Worm (Caenorhabditis elegans): ENCODE measurements around the gene csn-6.

csn-6 gene

ce11 chrIV:13314181-13314580 is 13.6 kb downstream of the csn-6 start:
- TF ChIP-seq sem-2 (GFP tag; optimal IDR thresholded peaks at IDR 0.05) (no peak), ceh-43 (GFP tag; optimal IDR thresholded peaks at IDR 0.05) (no peak), nhr-2 (tag; optimal IDR thresholded peaks at IDR 0.05) (no peak), ceh-83 (GFP tag; optimal IDR thresholded peaks at IDR 0.05) (no peak), drap-1 (GFP tag; optimal IDR thresholded peaks at IDR 0.05) (no peak), sptf-1 (tag; optimal IDR thresholded peaks at IDR 0.05) (no peak), blmp-1 (tag; optimal IDR thresholded peaks at IDR 0.05) (no peak), pha-4 (tag; optimal IDR thresholded peaks at IDR 0.05) (no peak), elt-3 (tag; optimal IDR thresholded peaks at IDR 0.05) (no peak), ztf-11 (tag; optimal IDR thresholded peaks at IDR 0.05) (no peak), ham-2 (GFP tag; optimal IDR thresholded peaks at IDR 0.05) (no peak), hlh-1 (tag; optimal IDR thresholded peaks at IDR 0.05) (no peak), ces-1 (GFP tag; optimal IDR thresholded peaks at IDR 0.05) (no peak), unc-62 (GFP tag; optimal IDR thresholded peaks at IDR 0.05) (no peak)

- TF ChIP-seq ceh-39 (tag; optimal IDR thresholded peaks at IDR 0.05) (no peak), nhr-237 (tag; optimal IDR thresholded peaks at IDR 0.05) (no peak), sptf-1 (tag; optimal IDR thresholded peaks at IDR 0.05) (no peak), elt-1 (tag; optimal IDR thresholded peaks at IDR 0.05; ENCODE audit: borderline replicate concordance, insufficient read depth) (no peak), mab-5 (tag; optimal IDR thresholded peaks at IDR 0.05) (no peak), unc-120 (tag; optimal IDR thresholded peaks at IDR 0.05; ENCODE audit: poor library complexity, severe bottlenecking) (no peak), blmp-1 (tag; optimal IDR thresholded peaks at IDR 0.05) (no peak), pha-4 (tag; optimal IDR thresholded peaks at IDR 0.05) (no peak), nhr-12 (tag; optimal IDR thresholded peaks at IDR 0.05) (no peak), lin-13 (tag; optimal IDR thresholded peaks at IDR 0.05) (no peak)
Measured at ce11 chrIV:13315344-13315743, 14.7 kb downstream of the csn-6 start, which contains the start of gene fat-1. fat-1 (plus strand) TSS chrIV:13315644.

ce11 chrIV:13318773-13319172 is 18.1 kb downstream of the csn-6 start:
- no peak for TF ChIP-seq sem-2 (GFP tag; optimal IDR thresholded peaks at IDR 0.05)
- no peak for TF ChIP-seq lin-32 (GFP tag; optimal IDR thresholded peaks at IDR 0.05)
- no peak for TF ChIP-seq flh-1 (GFP tag; optimal IDR thresholded peaks at IDR 0.05)
- TF ChIP-seq M03D4.4 (tag; optimal IDR thresholded peaks at IDR 0.05), result no peak
- TF ChIP-seq snpc-4 (tag; optimal IDR thresholded peaks at IDR 0.05), result no peak
- TF ChIP-seq ztf-11 (tag; optimal IDR thresholded peaks at IDR 0.05), result no peak
- no peak for TF ChIP-seq bed-3 (GFP tag; optimal IDR thresholded peaks at IDR 0.05)
- no peak for TF ChIP-seq ceh-39 (tag; optimal IDR thresholded peaks at IDR 0.05)
- TF ChIP-seq zip-8 (tag; optimal IDR thresholded peaks at IDR 0.05), result no peak

ce11 chrIV:13319886-13320650 is 19.4 kb downstream of the csn-6 start:
- TF ChIP-seq ceh-39 (tag; optimal IDR thresholded peaks at IDR 0.05), result no peak

- TF ChIP-seq mls-2 (tag; optimal IDR thresholded peaks at IDR 0.05), result no peak
- no peak for TF ChIP-seq bed-3 (GFP tag; optimal IDR thresholded peaks at IDR 0.05)
- no peak for TF ChIP-seq ham-2 (GFP tag; optimal IDR thresholded peaks at IDR 0.05)
Measured at ce11 chrIV:13322429-13322828, 21.8 kb downstream of the csn-6 start.

ce11 chrIV:13323823-13324359 is 23.3 kb downstream of the csn-6 start, which contains the start of gene fat-2:
fat-2 (plus strand) TSS chrIV:13323873.
- no peak for TF ChIP-seq ces-1 (GFP tag; optimal IDR thresholded peaks at IDR 0.05)
- TF ChIP-seq lin-13 (tag; optimal IDR thresholded peaks at IDR 0.05), result no peak
- no peak for TF ChIP-seq ceh-39 (tag; optimal IDR thresholded peaks at IDR 0.05)
- no peak for TF ChIP-seq sptf-1 (tag; optimal IDR thresholded peaks at IDR 0.05)
- no peak for TF ChIP-seq nhr-2 (tag; optimal IDR thresholded peaks at IDR 0.05)
- no peak for TF ChIP-seq unc-39 (tag; optimal IDR thresholded peaks at IDR 0.05)
- no peak for TF ChIP-seq nhr-28 (tag; optimal IDR thresholded peaks at IDR 0.05)
- no peak for TF ChIP-seq nhr-12 (tag; optimal IDR thresholded peaks at IDR 0.05)
- no peak for TF ChIP-seq tbx-8 (GFP tag; optimal IDR thresholded peaks at IDR 0.05)
- no peak for TF ChIP-seq M03D4.4 (tag; optimal IDR thresholded peaks at IDR 0.05)
- TF ChIP-seq nhr-76 (tag; optimal IDR thresholded peaks at IDR 0.05), result no peak
- no peak for TF ChIP-seq blmp-1 (tag; optimal IDR thresholded peaks at IDR 0.05)
- no peak for TF ChIP-seq hlh-1 (tag; optimal IDR thresholded peaks at IDR 0.05)
- no peak for TF ChIP-seq mep-1 (tag; optimal IDR thresholded peaks at IDR 0.05)
